Fruit fly (Drosophila melanogaster) whole organism, embryonic: Measurements from ENCODE around the gene Smox.

Experiments used
- BtbVII ChIP-seq: fragments of 200-800 bp; sonication (Bioruptor generic); optimal IDR thresholded peaks from 3 replicates; lab custom pipeline; 2017; ENCODE audit warnings: missing biosample characterization, mild to moderate bottlenecking, missing genetic modification characterization
- CG11723 ChIP-seq: fragments of 200-800 bp; sonication (Bioruptor generic); optimal IDR thresholded peaks from 2 replicates; lab custom pipeline; 2017; ENCODE audit warnings: missing biosample characterization, mild to moderate bottlenecking, missing genetic modification characterization
- CG12104 ChIP-seq: fragments of 200-800 bp; sonication (Bioruptor generic); optimal IDR thresholded peaks from 3 replicates; lab custom pipeline; 2016; ENCODE audit warnings: missing biosample characterization, missing genetic modification characterization
- CG12219 ChIP-seq: fragments of 200-800 bp; sonication (Bioruptor generic); optimal IDR thresholded peaks from 3 replicates; lab custom pipeline; 2018; ENCODE audit warnings: missing biosample characterization, mild to moderate bottlenecking, missing genetic modification characterization
- CG1233 ChIP-seq: fragments of 200-800 bp; sonication (Bioruptor generic); optimal IDR thresholded peaks from 4 replicates; lab custom pipeline; 2018; ENCODE audit warnings: missing biosample characterization, mild to moderate bottlenecking, missing genetic modification characterization
- CG15011 ChIP-seq: fragments of 200-800 bp; sonication (Bioruptor generic); optimal IDR thresholded peaks from 3 replicates; lab custom pipeline; 2018; ENCODE audit warnings: missing biosample characterization, mild to moderate bottlenecking, missing genetic modification characterization
- CG15479 ChIP-seq: fragments of 200-800 bp; sonication (Bioruptor generic); optimal IDR thresholded peaks from 3 replicates; lab custom pipeline; 2019; ENCODE audit warnings: missing biosample characterization, mild to moderate bottlenecking, missing genetic modification characterization, moderate library complexity
- CG1647 ChIP-seq: fragments of 200-800 bp; sonication (Bioruptor generic); optimal IDR thresholded peaks from 3 replicates; lab custom pipeline; 2016; ENCODE audit warnings: missing biosample characterization, missing genetic modification characterization
- CG17802 ChIP-seq: fragments of 200-800 bp; sonication (Bioruptor generic); optimal IDR thresholded peaks from 2 replicates; lab custom pipeline; 2018; ENCODE audit warnings: missing biosample characterization, mild to moderate bottlenecking, missing genetic modification characterization, moderate library complexity
- CG18599 ChIP-seq: fragments of 200-800 bp; sonication (Bioruptor generic); optimal IDR thresholded peaks from 3 replicates; lab custom pipeline; 2017; ENCODE audit warnings: missing biosample characterization, missing genetic modification characterization, mild to moderate bottlenecking, moderate library complexity, missing genetic modification reagents
- CG2199 ChIP-seq: fragments of 200-800 bp; sonication (Bioruptor generic); IDR thresholded peaks from 3 replicates; pipeline ENCODE4 v1.3.6; 2022; ENCODE audit warnings: missing biosample characterization, missing genetic modification characterization
- CG30431 ChIP-seq: fragments of 200-800 bp; sonication (Bioruptor generic); optimal IDR thresholded peaks from 2 replicates; lab custom pipeline; 2017; ENCODE audit warnings: missing biosample characterization, missing genetic modification characterization
- CG31441 ChIP-seq: fragments of 200-800 bp; sonication (Bioruptor generic); IDR thresholded peaks from 2 replicates; pipeline ENCODE4 v1.3.6; 2022; ENCODE audit warnings: missing biosample characterization, missing genetic modification characterization
- CG32767 ChIP-seq: fragments of 200-800 bp; sonication (Bioruptor generic); IDR thresholded peaks from 2 replicates; pipeline ENCODE4 v1.3.6; 2022; ENCODE audit warnings: missing biosample characterization, missing genetic modification characterization
- CG34376 ChIP-seq: fragments of 200-800 bp; sonication (Bioruptor generic); optimal IDR thresholded peaks from 2 replicates; lab custom pipeline; 2018; ENCODE audit warnings: missing biosample characterization, mild to moderate bottlenecking, missing genetic modification characterization
- CG6175 ChIP-seq: fragments of 200-800 bp; sonication (Bioruptor generic); IDR thresholded peaks from 3 replicates; pipeline ENCODE4 v1.3.6; 2022; ENCODE audit warnings: missing biosample characterization, missing genetic modification characterization
- CG6254 ChIP-seq: fragments of 200-800 bp; sonication (Bioruptor generic); optimal IDR thresholded peaks from 3 replicates; lab custom pipeline; 2017; ENCODE audit warnings: mild to moderate bottlenecking, missing biosample characterization, missing genetic modification reagents, missing genetic modification characterization
- CG7271 ChIP-seq: fragments of 200-800 bp; sonication (Bioruptor generic); optimal IDR thresholded peaks from 2 replicates; lab custom pipeline; 2018; ENCODE audit warnings: missing biosample characterization, mild to moderate bottlenecking, missing genetic modification characterization, moderate library complexity
- CG8765 ChIP-seq: fragments of 200-800 bp; sonication (Bioruptor generic); IDR thresholded peaks from 2 replicates; pipeline ENCODE4 v1.3.6; 2022; ENCODE audit warnings: missing biosample characterization, missing genetic modification characterization
- CG9215 ChIP-seq: fragments of 200-800 bp; sonication (Bioruptor generic); IDR thresholded peaks from 2 replicates; pipeline ENCODE4 v1.3.6; 2022; ENCODE audit warnings: missing biosample characterization, missing genetic modification characterization
- CHES-1-like ChIP-seq: fragments of 200-800 bp; sonication (Bioruptor generic); optimal IDR thresholded peaks from 2 replicates; lab custom pipeline; 2016; ENCODE audit warnings: missing biosample characterization, missing genetic modification characterization
- CkIIα-i1 ChIP-seq: fragments of 200-800 bp; sonication (Bioruptor generic); IDR thresholded peaks from 2 replicates; pipeline ENCODE4 v1.3.6; 2022; ENCODE audit warnings: missing biosample characterization, missing genetic modification characterization
- CoRest ChIP-seq: fragments of 200-800 bp; sonication (Bioruptor generic); optimal IDR thresholded peaks from 3 replicates; lab custom pipeline; 2018; ENCODE audit warnings: missing biosample characterization, mild to moderate bottlenecking, missing genetic modification characterization, moderate library complexity
- D19A ChIP-seq: fragments of 200-800 bp; optimal IDR thresholded peaks from 3 replicates; lab custom pipeline; 2019; ENCODE audit warnings: missing biosample characterization, mild to moderate bottlenecking, missing genetic modification characterization, moderate library complexity
- HHEX ChIP-seq: fragments of 200-800 bp; sonication (Bioruptor generic); optimal IDR thresholded peaks from 3 replicates; lab custom pipeline; 2017; ENCODE audit warnings: missing biosample characterization, mild to moderate bottlenecking, missing genetic modification characterization, missing genetic modification reagents
- Hr3 ChIP-seq: fragments of 200-800 bp; sonication (Bioruptor generic); optimal IDR thresholded peaks from 3 replicates; lab custom pipeline; 2016; ENCODE audit warnings: missing biosample characterization, missing genetic modification characterization
- Mes4 ChIP-seq: fragments of 200-800 bp; sonication (Bioruptor generic); optimal IDR thresholded peaks from 2 replicates; lab custom pipeline; 2016; ENCODE audit warnings: missing biosample characterization, missing genetic modification characterization
- NFAT ChIP-seq: fragments of 200-800 bp; sonication (Bioruptor generic); IDR thresholded peaks from 2 replicates; pipeline ENCODE4 v1.3.6; 2022; ENCODE audit warnings: missing biosample characterization, missing genetic modification characterization
- Nf-YB ChIP-seq: fragments of 200-800 bp; sonication (Bioruptor generic); optimal IDR thresholded peaks from 3 replicates; lab custom pipeline; 2019; ENCODE audit warnings: missing biosample characterization, mild to moderate bottlenecking, missing genetic modification characterization, moderate library complexity
- Pdp1 ChIP-seq, 2 experiments: fragments of 200-800 bp; sonication (Bioruptor generic); optimal IDR thresholded peaks; 3 replicates each; lab custom pipeline; 2016; ENCODE audit warnings: missing biosample characterization in 2 of 2, missing genetic modification characterization in 2 of 2, mild to moderate bottlenecking in 1 of 2, moderate library complexity in 1 of 2
- Sox100B ChIP-seq: fragments of 200-800 bp; sonication (Bioruptor generic); optimal IDR thresholded peaks from 3 replicates; lab custom pipeline; 2018; ENCODE audit warnings: missing biosample characterization, mild to moderate bottlenecking, missing genetic modification characterization
- TFAM ChIP-seq: fragments of 200-800 bp; sonication (Bioruptor generic); optimal IDR thresholded peaks from 2 replicates; lab custom pipeline; 2017; ENCODE audit warnings: missing biosample characterization, missing genetic modification characterization, inconsistent platforms
- Tbp ChIP-seq: fragments of >200 bp; optimal IDR thresholded peaks from 2 replicates; lab custom pipeline; 2018; ENCODE audit warnings: missing biosample characterization, missing genetic modification characterization
- cad ChIP-seq: fragments of >200 bp; optimal IDR thresholded peaks from 2 replicates; lab custom pipeline; 2017; ENCODE audit warnings: missing biosample characterization, missing genetic modification characterization
- corto ChIP-seq: fragments of 200-800 bp; sonication (Bioruptor generic); optimal IDR thresholded peaks from 2 replicates; lab custom pipeline; 2016; ENCODE audit warnings: missing biosample characterization, mild to moderate bottlenecking, missing genetic modification characterization, moderate library complexity
- gcm ChIP-seq: fragments of 200-800 bp; sonication (Bioruptor generic); optimal IDR thresholded peaks from 2 replicates; lab custom pipeline; 2019; ENCODE audit warnings: missing biosample characterization, mild to moderate bottlenecking, missing genetic modification characterization, moderate library complexity
- grn ChIP-seq: fragments of 200-800 bp; sonication (Bioruptor generic); optimal IDR thresholded peaks from 3 replicates; lab custom pipeline; 2017; ENCODE audit warnings: missing biosample characterization, missing genetic modification characterization
- gsb ChIP-seq: fragments of 200-800 bp; sonication (Bioruptor generic); IDR thresholded peaks from 2 replicates; pipeline ENCODE4 v1.3.6; 2022; ENCODE audit warnings: missing biosample characterization, missing genetic modification characterization
- gsb-n ChIP-seq: fragments of 200-800 bp; sonication (Bioruptor generic); optimal IDR thresholded peaks from 3 replicates; lab custom pipeline; 2018; ENCODE audit warnings: missing biosample characterization, mild to moderate bottlenecking, missing genetic modification characterization
- h ChIP-seq: fragments of >200 bp; optimal IDR thresholded peaks from 2 replicates; lab custom pipeline; 2017
- hb ChIP-seq: fragments of 200-800 bp; sonication (Bioruptor generic); IDR thresholded peaks from 3 replicates; pipeline ENCODE4 v1.3.6; 2022; ENCODE audit warnings: missing biosample characterization, missing genetic modification characterization; ENCODE audit not compliant: partially characterized antibody
- hth ChIP-seq: fragments of >200 bp; optimal IDR thresholded peaks from 2 replicates; lab custom pipeline; 2017; ENCODE audit warnings: inconsistent platforms
- jumu ChIP-seq: fragments of 200-800 bp; sonication (Bioruptor generic); optimal IDR thresholded peaks from 3 replicates; lab custom pipeline; 2016; ENCODE audit warnings: missing biosample characterization, missing genetic modification characterization
- kah ChIP-seq: fragments of 200-800 bp; sonication (Bioruptor generic); optimal IDR thresholded peaks from 2 replicates; lab custom pipeline; 2018; ENCODE audit warnings: missing biosample characterization, mild to moderate bottlenecking, missing genetic modification characterization
- nmo ChIP-seq: fragments of 200-800 bp; sonication (Bioruptor generic); optimal IDR thresholded peaks from 2 replicates; lab custom pipeline; 2018; ENCODE audit warnings: missing biosample characterization, mild to moderate bottlenecking, missing genetic modification characterization, moderate library complexity
- pum ChIP-seq: fragments of 200-800 bp; sonication (Bioruptor generic); optimal IDR thresholded peaks from 2 replicates; lab custom pipeline; 2016; ENCODE audit warnings: missing biosample characterization, missing genetic modification characterization
- shn ChIP-seq: fragments of 200-800 bp; sonication (Bioruptor generic); optimal IDR thresholded peaks from 3 replicates; lab custom pipeline; 2016; ENCODE audit warnings: missing biosample characterization, missing genetic modification characterization
- wek ChIP-seq: fragments of 200-800 bp; sonication (Bioruptor generic); optimal IDR thresholded peaks from 3 replicates; lab custom pipeline; 2018; ENCODE audit warnings: missing biosample characterization, mild to moderate bottlenecking, missing genetic modification characterization, moderate library complexity
- zen2 ChIP-seq: fragments of 200-800 bp; sonication (Bioruptor generic); IDR thresholded peaks from 3 replicates; pipeline ENCODE4 v1.3.6; 2022; ENCODE audit warnings: missing biosample characterization, missing genetic modification characterization; ENCODE audit not compliant: partially characterized antibody
- zfh2 ChIP-seq: fragments of 200-800 bp; sonication (Bioruptor generic); optimal IDR thresholded peaks from 2 replicates; lab custom pipeline; 2016; ENCODE audit warnings: missing biosample characterization, missing genetic modification characterization

Gene Smox

DNA sequence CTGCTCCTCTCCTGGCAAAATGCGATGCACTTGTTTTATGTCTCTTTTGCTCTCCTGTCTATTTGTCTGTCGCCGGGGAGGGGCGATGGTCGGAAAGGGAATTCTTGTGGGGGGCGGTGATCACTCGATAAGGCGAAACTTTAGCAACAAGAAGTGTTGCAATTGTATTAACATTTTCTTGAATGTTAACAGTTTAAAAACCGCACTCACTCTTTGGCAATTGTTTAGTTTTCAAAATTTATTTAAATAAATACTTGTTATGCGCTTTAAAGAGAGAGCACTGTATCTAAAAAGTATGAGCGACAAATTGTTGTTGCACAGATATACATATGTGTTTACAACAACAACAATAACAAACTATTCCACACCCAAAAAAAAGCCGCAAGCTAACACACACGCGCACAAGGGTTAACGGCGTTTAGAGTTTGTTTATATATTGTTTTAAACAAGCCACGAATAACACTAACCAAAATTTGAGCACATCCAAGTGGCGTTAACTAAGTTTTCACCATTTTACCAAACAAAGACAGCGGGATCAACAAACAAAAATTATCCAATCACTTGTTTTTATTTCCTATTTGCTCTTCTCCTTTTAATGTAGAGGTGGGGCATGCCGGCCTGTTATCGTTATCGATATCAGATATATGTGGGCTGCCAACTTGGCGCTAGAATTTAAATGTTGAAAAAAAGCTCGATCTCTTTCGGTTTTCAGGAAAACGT, 40.4 kb downstream of the Smox start, which contains the start of gene CG2258 (continued):
- TF ChIP-seq gsb = peak; percentile 74
- TF ChIP-seq CG11723 (GFP tag; lab: Kevin White, UChicago) = peak; percentile 68
- no peak for TF ChIP-seq hth (lab: Kevin White, UChicago)
- peak; percentile 70 for TF ChIP-seq gcm
- TF ChIP-seq Mes4 (GFP tag; lab: Kevin White, UChicago) = no peak
- TF ChIP-seq wek (GFP tag; lab: Kevin White, UChicago) = peak; percentile 64
- TF ChIP-seq CG9215 = peak; percentile 72
- peak; percentile 67 for TF ChIP-seq CG6254 (GFP tag; lab: Kevin White, UChicago)
- TF ChIP-seq Tbp (GFP tag; lab: Kevin White, UChicago) = no peak
- no peak for TF ChIP-seq CG15479 (GFP tag; lab: Kevin White, UChicago)
- peak; percentile 45 for TF ChIP-seq Nf-YB (GFP tag; lab: Kevin White, UChicago)
- peak; percentile 67 for TF ChIP-seq CG17802 (tag; lab: Kevin White, UChicago)
- 0 out of 3 replicates have a peak, but pooled peaks have one; percentile 49 for TF ChIP-seq CG2199 (GFP tag; lab: Robert Waterston, UW)
- peak; percentile 76 for TF ChIP-seq CG32767 (GFP tag; lab: Robert Waterston, UW)
- TF ChIP-seq zen2 = 0 out of 3 replicates have a peak, but pooled peaks have one; percentile 15
- TF ChIP-seq CHES-1-like = peak; percentile 71
- peak; percentile 47 for TF ChIP-seq zfh2 (GFP tag; lab: Kevin White, UChicago)
- peak; percentile 74; the same call in 1 of the 3 replicates for TF ChIP-seq CG6175
- TF ChIP-seq grn (GFP tag; lab: Kevin White, UChicago) = no peak
- no peak for TF ChIP-seq shn
- TF ChIP-seq CG1233 = peak; percentile 82
- no peak for TF ChIP-seq hb (GFP tag; lab: Robert Waterston, UW)
- TF ChIP-seq NFAT = peak; percentile 75
- peak; percentile 75 for TF ChIP-seq Hr3
- peak; percentile 60 for TF ChIP-seq CG12104 (GFP tag; lab: Kevin White, UChicago)
- peak; percentile 60 for TF ChIP-seq kah (GFP tag; lab: Kevin White, UChicago)
- peak; percentile 22; the same call in 1 of the 2 replicates for TF ChIP-seq CkIIα-i1
- TF ChIP-seq CG18599 = peak; percentile 86
- TF ChIP-seq pum (GFP tag; lab: Kevin White, UChicago) = no peak
- TF ChIP-seq nmo = peak; percentile 89
- TF ChIP-seq Sox100B (GFP tag; lab: Kevin White, UChicago) = peak; percentile 83
- peak; percentile 82 for TF ChIP-seq D19A (tag; lab: Kevin White, UChicago)
- peak; percentile 40 for TF ChIP-seq CG34376 (GFP tag; lab: Kevin White, UChicago)
- TF ChIP-seq CG1647 (GFP tag; lab: Kevin White, UChicago) = peak; percentile 77
- peak; percentile 76 for TF ChIP-seq gsb-n (tag; lab: Kevin White, UChicago)
- TF ChIP-seq cad = no peak
- no peak for TF ChIP-seq h
- peak; percentile 89 for TF ChIP-seq CG31441 (GFP tag; lab: Robert Waterston, UW)
- TF ChIP-seq BtbVII (GFP tag; lab: Kevin White, UChicago) = peak; percentile 83
- peak; percentile 76 for TF ChIP-seq CG15011 (GFP tag; lab: Kevin White, UChicago)
- TF ChIP-seq CG7271 (tag; lab: Kevin White, UChicago) = no peak
- peak; percentile 65 for TF ChIP-seq CG30431 (GFP tag; lab: Kevin White, UChicago)
- peak; percentile 85 for TF ChIP-seq HHEX
- TF ChIP-seq TFAM = peak; percentile 7
- TF ChIP-seq CG12219 (GFP tag; lab: Kevin White, UChicago) = peak; percentile 86
- TF ChIP-seq CG8765 = peak; percentile 69; the same call in 1 of the 2 replicates
- TF ChIP-seq Pdp1 (GFP tag; optimal IDR thresholded peaks at IDR 0.05; lab: Kevin White, UChicago) = peak; percentile 33 to 35
- TF ChIP-seq corto (GFP tag; lab: Kevin White, UChicago) = no peak
- no peak for TF ChIP-seq jumu (GFP tag; lab: Kevin White, UChicago)
- TF ChIP-seq CoRest = peak; percentile 87
